Worm (Caenorhabditis elegans) whole organism, mixed stage, embryonic: ENCODE measurements around the gene twk-25.

ENCODE experiments used
- M03D4.4 ChIP-seq: sonication (generic microtip); optimal IDR thresholded peaks from 2 replicates; lab custom pipeline; 2017; ENCODE audit warnings: mild to moderate bottlenecking, missing genetic modification characterization, missing compliant biosample characterization
- bed-3 ChIP-seq: fragments of 200-800 bp; sonication (Bioruptor generic); optimal IDR thresholded peaks from 3 replicates; lab custom pipeline; 2018; ENCODE audit warnings: mild to moderate bottlenecking, missing genetic modification characterization, moderate library complexity, missing compliant biosample characterization
- blmp-1 ChIP-seq: fragments of 150-350 bp; optimal IDR thresholded peaks from 2 replicates; lab custom pipeline; 2014; ENCODE audit warnings: missing biosample characterization, missing genetic modification characterization
- ceh-39 ChIP-seq: fragments of 150-350 bp; optimal IDR thresholded peaks from 2 replicates; lab custom pipeline; 2014; ENCODE audit warnings: missing biosample characterization, missing genetic modification characterization
- ceh-43 ChIP-seq: fragments of 200-800 bp; sonication (Bioruptor generic); optimal IDR thresholded peaks from 2 replicates; lab custom pipeline; 2018; ENCODE audit warnings: mild to moderate bottlenecking, missing genetic modification characterization, moderate library complexity, missing compliant biosample characterization
- ceh-83 ChIP-seq: fragments of 200-800 bp; sonication (Bioruptor generic); optimal IDR thresholded peaks from 2 replicates; lab custom pipeline; 2018; ENCODE audit warnings: mild to moderate bottlenecking, missing genetic modification characterization, missing compliant biosample characterization
- ces-1 ChIP-seq: fragments of 150-350 bp; optimal IDR thresholded peaks from 2 replicates; lab custom pipeline; 2014; ENCODE audit warnings: missing biosample characterization, missing genetic modification reagents, missing genetic modification characterization
- cnd-1 ChIP-seq: fragments of 200-800 bp; sonication (Bioruptor generic); optimal IDR thresholded peaks from 2 replicates; lab custom pipeline; 2018; ENCODE audit warnings: mild to moderate bottlenecking, missing genetic modification characterization, missing compliant biosample characterization
- drap-1 ChIP-seq: fragments of 200-800 bp; sonication (Bioruptor generic); optimal IDR thresholded peaks from 3 replicates; lab custom pipeline; 2018; ENCODE audit warnings: mild to moderate bottlenecking, missing genetic modification characterization, missing compliant biosample characterization
- elt-1 ChIP-seq: sonication (generic microtip); optimal IDR thresholded peaks from 2 replicates; lab custom pipeline; 2017; ENCODE audit warnings: missing genetic modification characterization, mild to moderate bottlenecking, missing compliant biosample characterization, antibody characterized with exemption, moderate library complexity, borderline replicate concordance; ENCODE audit not compliant: insufficient read depth
- elt-3 ChIP-seq: fragments of 150-350 bp; optimal IDR thresholded peaks from 2 replicates; lab custom pipeline; 2014; ENCODE audit warnings: missing biosample characterization, missing genetic modification characterization
- flh-1 ChIP-seq: fragments of 200-800 bp; sonication (Bioruptor generic); optimal IDR thresholded peaks from 2 replicates; lab custom pipeline; 2018; ENCODE audit warnings: mild to moderate bottlenecking, missing genetic modification characterization, moderate library complexity, missing compliant biosample characterization
- ham-2 ChIP-seq: fragments of 200-800 bp; sonication (Bioruptor generic); optimal IDR thresholded peaks from 2 replicates; lab custom pipeline; 2018; ENCODE audit warnings: mild to moderate bottlenecking, missing genetic modification characterization, missing compliant biosample characterization
- hlh-1 ChIP-seq: fragments of 150-350 bp; optimal IDR thresholded peaks from 2 replicates; lab custom pipeline; 2014; ENCODE audit warnings: missing biosample characterization, missing genetic modification reagents, missing genetic modification characterization
- lin-13 ChIP-seq: fragments of 150-350 bp; optimal IDR thresholded peaks from 2 replicates; lab custom pipeline; 2014; ENCODE audit warnings: missing biosample characterization, missing genetic modification characterization
- lin-32 ChIP-seq: fragments of 200-800 bp; sonication (Bioruptor generic); optimal IDR thresholded peaks from 2 replicates; lab custom pipeline; 2018; ENCODE audit warnings: mild to moderate bottlenecking, missing genetic modification characterization, missing compliant biosample characterization
- lsy-2 ChIP-seq: fragments of 150-350 bp; optimal IDR thresholded peaks from 2 replicates; lab custom pipeline; 2014; ENCODE audit warnings: missing biosample characterization, missing genetic modification characterization
- mab-5 ChIP-seq: fragments of 150-350 bp; optimal IDR thresholded peaks from 2 replicates; lab custom pipeline; 2014; ENCODE audit warnings: missing biosample characterization, missing genetic modification characterization
- mep-1 ChIP-seq: fragments of 150-350 bp; optimal IDR thresholded peaks from 2 replicates; lab custom pipeline; 2017; ENCODE audit warnings: missing biosample characterization, missing genetic modification reagents, missing genetic modification characterization, inconsistent platforms
- mls-2 ChIP-seq: sonication (generic microtip); optimal IDR thresholded peaks from 2 replicates; lab custom pipeline; 2016; ENCODE audit warnings: mild to moderate bottlenecking, missing genetic modification characterization, moderate library complexity, missing compliant biosample characterization
- nhr-12 ChIP-seq: fragments of 150-350 bp; optimal IDR thresholded peaks from 2 replicates; lab custom pipeline; 2014; ENCODE audit warnings: missing biosample characterization, missing genetic modification characterization
- nhr-2 ChIP-seq: fragments of 150-350 bp; optimal IDR thresholded peaks from 2 replicates; lab custom pipeline; 2014; ENCODE audit warnings: missing biosample characterization, missing genetic modification characterization
- nhr-28 ChIP-seq: fragments of 150-350 bp; optimal IDR thresholded peaks from 2 replicates; lab custom pipeline; 2014; ENCODE audit warnings: missing biosample characterization, missing genetic modification characterization
- nhr-76 ChIP-seq: sonication (generic microtip); optimal IDR thresholded peaks from 2 replicates; lab custom pipeline; 2017; ENCODE audit warnings: missing biosample characterization, missing genetic modification characterization
- pha-4 ChIP-seq: fragments of 150-350 bp; optimal IDR thresholded peaks from 2 replicates; lab custom pipeline; 2018; ENCODE audit warnings: missing biosample characterization, missing genetic modification reagents, missing genetic modification characterization
- sem-2 ChIP-seq: fragments of 200-800 bp; sonication (Bioruptor generic); optimal IDR thresholded peaks from 2 replicates; lab custom pipeline; 2018; ENCODE audit warnings: mild to moderate bottlenecking, missing genetic modification characterization, missing compliant biosample characterization
- snpc-4 ChIP-seq: fragments of 150-350 bp; optimal IDR thresholded peaks from 2 replicates; lab custom pipeline; 2014; ENCODE audit warnings: missing biosample characterization, missing genetic modification characterization
- sptf-1 ChIP-seq: sonication (generic microtip); optimal IDR thresholded peaks from 2 replicates; lab custom pipeline; 2017; ENCODE audit warnings: mild to moderate bottlenecking, missing genetic modification characterization, moderate library complexity, missing compliant biosample characterization
- unc-120 ChIP-seq: sonication (generic microtip); optimal IDR thresholded peaks from 2 replicates; lab custom pipeline; 2017; ENCODE audit warnings: missing genetic modification characterization, missing compliant biosample characterization; ENCODE audit not compliant: poor library complexity, severe bottlenecking
- unc-39 ChIP-seq: fragments of 150-350 bp; optimal IDR thresholded peaks from 2 replicates; lab custom pipeline; 2014; ENCODE audit warnings: missing biosample characterization, missing genetic modification characterization
- unc-62 ChIP-seq: fragments of 150-350 bp; optimal IDR thresholded peaks from 2 replicates; lab custom pipeline; 2014; ENCODE audit warnings: missing biosample characterization, missing genetic modification reagents, missing genetic modification characterization
- zip-8 ChIP-seq: fragments of 150-350 bp; optimal IDR thresholded peaks from 2 replicates; lab custom pipeline; 2014; ENCODE audit warnings: missing biosample characterization, missing genetic modification characterization
- ztf-11 ChIP-seq: fragments of 150-350 bp; optimal IDR thresholded peaks from 2 replicates; lab custom pipeline; 2014; ENCODE audit warnings: missing biosample characterization, missing genetic modification characterization

twk-25 gene

DNA sequence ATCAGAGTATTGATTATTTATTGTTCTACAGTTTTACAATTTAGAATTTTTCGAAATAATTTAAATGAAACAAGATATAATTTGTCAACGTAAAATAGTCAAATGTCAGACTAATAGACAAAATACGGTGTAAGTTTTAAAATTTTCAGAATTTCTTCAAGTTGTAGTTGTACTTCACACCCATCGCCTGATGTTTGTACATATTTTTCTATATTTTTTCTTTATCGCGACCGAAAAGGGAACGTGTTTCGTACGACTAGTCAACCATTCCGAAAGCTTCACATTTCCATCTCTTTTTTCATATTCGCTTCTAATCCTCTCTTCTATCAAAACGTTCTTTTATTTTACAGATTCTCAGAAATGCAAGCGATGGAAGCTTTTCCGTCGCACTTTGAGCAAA, at the start of gene twk-25:
twk-25 (plus strand) TSS at position 301 of the 400 bp plus-strand sequence.
- no peak for TF ChIP-seq ceh-43
- TF ChIP-seq lsy-2 (tag; lab: Kevin White, UChicago): no peak
- no peak for TF ChIP-seq flh-1 (GFP tag; lab: Kevin White, UChicago)
- TF ChIP-seq nhr-76 (tag; lab: Kevin White, UChicago): no peak
- TF ChIP-seq ceh-39 (tag; lab: Kevin White, UChicago): no peak
- no peak for TF ChIP-seq zip-8 (tag; lab: Kevin White, UChicago)

DNA sequence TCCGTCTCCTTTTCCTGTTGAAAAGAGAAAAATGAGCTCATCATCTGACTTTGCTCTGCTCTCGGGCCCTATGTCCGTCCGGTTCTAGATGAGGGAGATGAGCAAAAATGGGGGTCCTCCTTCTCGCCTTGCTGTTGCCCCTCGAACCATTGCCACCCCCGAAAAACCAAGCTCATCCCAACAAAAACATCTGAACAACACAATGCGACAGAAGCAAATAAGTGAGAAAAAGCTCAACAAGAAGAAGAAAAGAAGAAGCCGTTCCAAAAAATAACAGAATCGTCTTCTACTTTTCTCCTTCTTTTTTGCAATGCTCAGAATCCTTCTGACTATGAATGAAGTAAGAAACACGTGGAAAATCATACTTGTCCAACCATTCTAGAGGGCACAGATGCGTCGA, 48.7 kb upstream of the twk-25 start:
- TF ChIP-seq elt-1 (tag; lab: Kevin White, UChicago): no peak
- TF ChIP-seq lsy-2 (tag; lab: Kevin White, UChicago): no peak
- TF ChIP-seq sptf-1 (tag; lab: Kevin White, UChicago): no peak
- TF ChIP-seq unc-120 (tag; lab: Kevin White, UChicago): no peak
- no peak for TF ChIP-seq hlh-1 (tag; lab: Kevin White, UChicago)
- TF ChIP-seq ceh-39 (tag; lab: Kevin White, UChicago): no peak
- no peak for TF ChIP-seq mep-1
- TF ChIP-seq ceh-43: no peak
- no peak for TF ChIP-seq nhr-2 (tag; lab: Kevin White, UChicago)
- TF ChIP-seq, all 35 proteins: peak for 0

- no peak for TF ChIP-seq cnd-1 (tag; lab: Kevin White, UChicago)
- no peak for TF ChIP-seq ceh-39 (tag; lab: Kevin White, UChicago)
- TF ChIP-seq blmp-1: no peak
Observed at ce11 chrIV:11458700-11459263, 45.7 kb upstream of the twk-25 start.

- TF ChIP-seq unc-120 (tag; lab: Kevin White, UChicago) (no peak), ceh-39 (tag; lab: Kevin White, UChicago) (no peak), nhr-2 (tag; lab: Kevin White, UChicago) (no peak), bed-3 (GFP tag; lab: Kevin White, UChicago) (no peak), blmp-1 (no peak), cnd-1 (tag; lab: Kevin White, UChicago) (no peak), lin-13 (tag; lab: Kevin White, UChicago) (no peak), nhr-12 (tag; lab: Kevin White, UChicago) (no peak), mep-1 (no peak), elt-3 (tag; lab: Kevin White, UChicago) (no peak)
Observed at ce11 chrIV:11459684-11460083, 44.8 kb upstream of the twk-25 start, which contains the start of gene npr-3. TSS of gene npr-3 (plus strand) at chrIV:11459984.

ce11 chrIV:11461335-11461734, 43.2 kb upstream of the twk-25 start:
- TF ChIP-seq snpc-4 (tag; lab: Kevin White, UChicago) (no peak), blmp-1 (no peak), nhr-76 (tag; lab: Kevin White, UChicago) (no peak), ceh-43 (no peak), lin-13 (tag; lab: Kevin White, UChicago) (no peak), nhr-28 (tag; lab: Kevin White, UChicago) (no peak), cnd-1 (tag; lab: Kevin White, UChicago) (no peak), M03D4.4 (tag; lab: Kevin White, UChicago) (no peak), nhr-2 (tag; lab: Kevin White, UChicago) (no peak)

DNA sequence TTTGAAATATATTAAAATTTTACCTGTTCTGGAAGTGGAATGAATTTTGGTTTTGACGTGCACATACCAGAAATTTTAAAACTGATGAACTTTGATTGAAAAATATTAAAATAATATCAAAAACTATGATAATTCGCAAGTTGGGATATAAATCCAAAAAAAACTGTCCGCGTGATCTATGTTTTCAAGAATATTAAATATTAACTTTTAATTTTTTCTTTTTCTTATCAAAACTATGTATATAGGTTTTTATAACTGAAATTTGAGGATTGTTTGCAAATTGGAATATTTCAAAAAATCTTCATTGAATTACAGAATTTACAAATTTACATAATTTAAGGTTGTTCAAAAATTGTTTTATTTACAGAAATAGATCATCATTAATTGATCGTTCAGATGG, 39.4 kb upstream of the twk-25 start, which contains the start of gene C10C6.3:
C10C6.3 (minus strand) TSS at position 101 of the 400 bp plus-strand sequence.
- TF ChIP-seq unc-62 (GFP tag; lab: Kevin White, UChicago) (no peak), lin-13 (tag; lab: Kevin White, UChicago) (no peak), ces-1 (GFP tag; lab: Kevin White, UChicago) (no peak), lin-32 (no peak), nhr-2 (tag; lab: Kevin White, UChicago) (no peak), bed-3 (GFP tag; lab: Kevin White, UChicago) (no peak), ham-2 (GFP tag; lab: Kevin White, UChicago) (no peak)

DNA sequence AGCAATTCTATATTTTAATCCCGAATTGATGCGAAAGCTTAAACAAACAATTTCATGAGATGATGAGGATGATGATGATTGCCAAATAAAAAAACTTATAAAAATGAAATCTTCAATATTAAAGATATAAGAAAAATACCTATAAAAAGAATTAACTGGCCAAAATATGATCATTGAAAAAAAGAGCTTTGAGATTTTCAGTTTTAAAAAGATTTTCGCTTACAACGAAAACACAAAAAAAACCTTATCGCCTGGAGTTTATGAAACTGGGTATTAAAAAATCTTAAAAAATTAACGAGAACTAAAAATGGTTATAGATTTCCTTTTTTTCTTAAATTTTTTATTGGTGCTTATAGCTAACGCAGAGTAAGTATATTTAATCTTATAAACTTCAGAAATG, 37.1 kb upstream of the twk-25 start, which contains the start of gene C10C6.7:
C10C6.7 (minus strand) TSS at position 101 of the 400 bp plus-strand sequence.
- TF ChIP-seq sem-2 (GFP tag; lab: Kevin White, UChicago) (no peak), hlh-1 (tag; lab: Kevin White, UChicago) (no peak), mab-5 (tag; lab: Kevin White, UChicago) (no peak), ceh-39 (tag; lab: Kevin White, UChicago) (no peak), elt-3 (tag; lab: Kevin White, UChicago) (no peak), mls-2 (tag; lab: Kevin White, UChicago) (no peak), drap-1 (GFP tag; lab: Kevin White, UChicago) (no peak), ces-1 (GFP tag; lab: Kevin White, UChicago) (no peak), unc-39 (tag; lab: Kevin White, UChicago) (no peak), pha-4 (tag; lab: Kevin White, UChicago) (no peak), unc-62 (GFP tag; lab: Kevin White, UChicago) (no peak), ceh-43 (no peak), nhr-76 (tag; lab: Kevin White, UChicago) (no peak), ceh-83 (GFP tag; lab: Kevin White, UChicago) (no peak), lsy-2 (tag; lab: Kevin White, UChicago) (no peak), unc-120 (tag; lab: Kevin White, UChicago) (no peak), nhr-12 (tag; lab: Kevin White, UChicago) (no peak), bed-3 (GFP tag; lab: Kevin White, UChicago) (no peak), ztf-11 (no peak), zip-8 (tag; lab: Kevin White, UChicago) (no peak)
